Worm (Caenorhabditis elegans) whole organism, L3 larva: ENCODE measurements around the gene ndub-5.

ENCODE experiments used
- R02D3.7 ChIP-seq: fragments of 150-350 bp; optimal IDR thresholded peaks from 2 replicates; lab custom pipeline; 2014; ENCODE audit warnings: missing biosample characterization, missing genetic modification characterization
- ceh-9 ChIP-seq: sonication (generic microtip); optimal IDR thresholded peaks from 2 replicates; lab custom pipeline; 2018; ENCODE audit warnings: missing biosample characterization, missing genetic modification characterization
- elt-3 ChIP-seq, 3 experiments: fragments of 150-350 bp in 1 of 3; sonication (generic microtip) in 2 of 3; optimal IDR thresholded peaks; 2 replicates in 2 of 3; 4 replicates in 1 of 3; lab custom pipeline; 2014 to 2017; ENCODE audit warnings: missing biosample characterization in 3 of 3, missing genetic modification characterization in 3 of 3
- nfya-1 ChIP-seq: sonication (generic microtip); optimal IDR thresholded peaks from 2 replicates; lab custom pipeline; 2017; ENCODE audit warnings: missing genetic modification characterization, mild to moderate bottlenecking, missing compliant biosample characterization, antibody characterized with exemption, moderate library complexity; ENCODE audit not compliant: insufficient read depth
- nhr-28 ChIP-seq: fragments of 150-350 bp; optimal IDR thresholded peaks from 2 replicates; lab custom pipeline; 2014; ENCODE audit warnings: missing biosample characterization, missing genetic modification characterization
- pha-4 ChIP-seq: fragments of 150-350 bp; optimal IDR thresholded peaks from 2 replicates; lab custom pipeline; 2014; ENCODE audit warnings: missing biosample characterization, missing genetic modification reagents, missing genetic modification characterization
- snpc-4 ChIP-seq: fragments of 150-350 bp; optimal IDR thresholded peaks from 2 replicates; lab custom pipeline; 2014; ENCODE audit warnings: missing biosample characterization, missing genetic modification characterization
- zag-1 ChIP-seq: fragments of 150-350 bp; optimal IDR thresholded peaks from 2 replicates; lab custom pipeline; 2014; ENCODE audit warnings: missing biosample characterization, missing genetic modification characterization

DNA sequence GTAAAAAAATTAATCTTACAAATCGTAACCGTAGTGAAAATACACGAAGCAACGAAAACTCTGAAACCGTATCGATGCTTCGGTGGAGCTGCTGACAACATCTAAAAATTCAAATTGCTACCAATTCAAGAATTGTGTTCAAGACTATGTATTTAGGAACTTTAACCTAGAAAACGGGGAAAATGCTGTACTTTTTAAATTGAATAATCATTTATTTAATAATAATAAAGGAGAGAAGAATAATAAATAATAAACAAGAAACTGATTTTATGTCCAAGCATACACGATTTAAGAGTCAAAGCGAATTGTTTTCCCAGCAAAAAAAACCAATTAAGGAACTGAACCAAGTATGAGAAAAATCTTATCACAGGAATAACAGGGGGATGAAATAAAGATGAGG lies 21.6 kb downstream of the ndub-5 start, which contains the start of gene C25H3.17:
- TF ChIP-seq ceh-9 (tag; lab: Kevin White, UChicago) (no peak), snpc-4 (tag; lab: Kevin White, UChicago) (no peak), pha-4 (tag; lab: Kevin White, UChicago) (no peak), elt-3 (tag; optimal IDR thresholded peaks at IDR 0.05; lab: Kevin White, UChicago) (no peak), R02D3.7 (no peak), nfya-1 (tag; lab: Kevin White, UChicago) (no peak), nhr-28 (tag; lab: Kevin White, UChicago) (no peak), zag-1 (tag; lab: Kevin White, UChicago) (no peak)
